Worm (Caenorhabditis elegans) whole organism, L1 larva: ENCODE measurements around the gene cyp-25A4.

Experiments
- C16A3.4 ChIP-seq: fragments of 150-350 bp; optimal IDR thresholded peaks from 2 replicates; lab custom pipeline; 2014; ENCODE audit warnings: missing biosample characterization, missing genetic modification characterization
- C34B4.2 ChIP-seq: sonication (generic microtip); optimal IDR thresholded peaks from 2 replicates; lab custom pipeline; 2017; ENCODE audit warnings: mild to moderate bottlenecking, missing genetic modification characterization, missing compliant biosample characterization
- alr-1 ChIP-seq: fragments of 200-800 bp; sonication (Bioruptor generic); optimal IDR thresholded peaks from 2 replicates; lab custom pipeline; 2018; ENCODE audit warnings: borderline replicate concordance, mild to moderate bottlenecking, missing genetic modification characterization, missing compliant biosample characterization
- ceh-63 ChIP-seq: fragments of 200-800 bp; sonication (Bioruptor generic); optimal IDR thresholded peaks from 2 replicates; lab custom pipeline; 2018; ENCODE audit warnings: mild to moderate bottlenecking, missing genetic modification characterization, missing compliant biosample characterization
- ceh-8 ChIP-seq: fragments of 200-800 bp; sonication (Bioruptor generic); optimal IDR thresholded peaks from 2 replicates; lab custom pipeline; 2018; ENCODE audit warnings: mild to moderate bottlenecking, missing genetic modification characterization, moderate library complexity, missing compliant biosample characterization
- ceh-90 ChIP-seq: sonication (generic microtip); optimal IDR thresholded peaks from 2 replicates; lab custom pipeline; 2016; ENCODE audit warnings: missing genetic modification characterization, missing compliant biosample characterization
- ces-1 ChIP-seq: fragments of 150-350 bp; optimal IDR thresholded peaks from 2 replicates; lab custom pipeline; 2014; ENCODE audit warnings: missing biosample characterization, missing genetic modification reagents, missing genetic modification characterization
- dsc-1 ChIP-seq: sonication (generic microtip); optimal IDR thresholded peaks from 2 replicates; lab custom pipeline; 2016; ENCODE audit warnings: mild to moderate bottlenecking, missing genetic modification characterization, missing compliant biosample characterization
- efl-3 ChIP-seq: fragments of 200-800 bp; sonication (Bioruptor generic); optimal IDR thresholded peaks from 2 replicates; lab custom pipeline; 2018; ENCODE audit warnings: mild to moderate bottlenecking, missing genetic modification characterization, missing compliant biosample characterization
- fkh-10 ChIP-seq: sonication (generic microtip); optimal IDR thresholded peaks from 2 replicates; lab custom pipeline; 2017; ENCODE audit warnings: missing biosample characterization, missing genetic modification reagents, missing genetic modification characterization
- fkh-8 ChIP-seq: sonication (generic microtip); optimal IDR thresholded peaks from 2 replicates; lab custom pipeline; 2016; ENCODE audit warnings: mild to moderate bottlenecking, missing genetic modification characterization, missing compliant biosample characterization
- grh-1 ChIP-seq: fragments of 200-800 bp; sonication (Bioruptor generic); IDR thresholded peaks from 2 replicates; pipeline ENCODE4 v1.3.6; 2022; ENCODE audit warnings: missing genetic modification reagents, missing genetic modification characterization, missing compliant biosample characterization
- hlh-17 ChIP-seq: fragments of 200-800 bp; sonication (Bioruptor generic); optimal IDR thresholded peaks from 2 replicates; lab custom pipeline; 2018; ENCODE audit warnings: missing genetic modification characterization, mild to moderate bottlenecking, missing compliant biosample characterization, moderate library complexity, borderline replicate concordance
- hlh-4 ChIP-seq: sonication (generic microtip); optimal IDR thresholded peaks from 2 replicates; lab custom pipeline; 2016; ENCODE audit warnings: mild to moderate bottlenecking, missing genetic modification characterization, missing compliant biosample characterization
- hpl-2 ChIP-seq: fragments of 150-350 bp; optimal IDR thresholded peaks from 2 replicates; lab custom pipeline; 2014; ENCODE audit warnings: missing biosample characterization, missing genetic modification reagents, missing genetic modification characterization
- irx-1 ChIP-seq: sonication (generic microtip); optimal IDR thresholded peaks from 2 replicates; lab custom pipeline; 2016; ENCODE audit warnings: missing genetic modification characterization, missing compliant biosample characterization
- isw-1 ChIP-seq: fragments of 200-800 bp; sonication (Bioruptor generic); IDR thresholded peaks from 2 replicates; pipeline ENCODE4 v1.3.6; 2022; ENCODE audit warnings: missing genetic modification characterization, missing compliant biosample characterization
- jun-1 ChIP-seq: fragments of 150-350 bp; optimal IDR thresholded peaks from 2 replicates; lab custom pipeline; 2014; ENCODE audit warnings: missing biosample characterization, missing genetic modification reagents, missing genetic modification characterization
- lin-14 ChIP-seq: fragments of 200-800 bp; sonication (Bioruptor generic); optimal IDR thresholded peaks from 2 replicates; lab custom pipeline; 2018; ENCODE audit warnings: mild to moderate bottlenecking, missing genetic modification characterization, moderate library complexity, missing compliant biosample characterization
- lin-35 ChIP-seq, 2 experiments: fragments of 150-350 bp; optimal IDR thresholded peaks; 2 replicates each; lab custom pipeline; 2014; ENCODE audit warnings: missing biosample characterization in 2 of 2, missing genetic modification characterization in 2 of 2, missing genetic modification reagents in 2 of 2
- lin-39 ChIP-seq: fragments of 150-350 bp; optimal IDR thresholded peaks from 2 replicates; lab custom pipeline; 2014; ENCODE audit warnings: missing biosample characterization, missing genetic modification reagents, missing genetic modification characterization
- mep-1 ChIP-seq: fragments of 150-350 bp; optimal IDR thresholded peaks from 2 replicates; lab custom pipeline; 2014; ENCODE audit warnings: missing biosample characterization, missing genetic modification characterization
- nhr-11 ChIP-seq: fragments of 150-350 bp; optimal IDR thresholded peaks from 2 replicates; lab custom pipeline; 2014; ENCODE audit warnings: missing biosample characterization, missing genetic modification characterization
- nhr-12 ChIP-seq: sonication (generic microtip); optimal IDR thresholded peaks from 2 replicates; lab custom pipeline; 2017; ENCODE audit warnings: missing biosample characterization, missing genetic modification characterization
- nhr-28 ChIP-seq: fragments of 150-350 bp; optimal IDR thresholded peaks from 2 replicates; lab custom pipeline; 2014; ENCODE audit warnings: missing biosample characterization, missing genetic modification characterization
- nhr-47 ChIP-seq: sonication (generic microtip); optimal IDR thresholded peaks from 2 replicates; lab custom pipeline; 2016; ENCODE audit warnings: mild to moderate bottlenecking, missing genetic modification characterization, moderate library complexity, missing compliant biosample characterization
- nhr-71 ChIP-seq: sonication (generic microtip); optimal IDR thresholded peaks from 2 replicates; lab custom pipeline; 2016; ENCODE audit warnings: mild to moderate bottlenecking, missing genetic modification characterization, moderate library complexity, missing compliant biosample characterization
- nhr-76 ChIP-seq: sonication (generic microtip); optimal IDR thresholded peaks from 2 replicates; lab custom pipeline; 2017; ENCODE audit warnings: missing biosample characterization, missing genetic modification characterization
- nhr-84 ChIP-seq: sonication (generic microtip); optimal IDR thresholded peaks from 2 replicates; lab custom pipeline; 2017; ENCODE audit warnings: missing biosample characterization, missing genetic modification characterization
- nhr-85 ChIP-seq: sonication (generic microtip); peaks from one replicate; lab custom pipeline; 2016; ENCODE audit warnings: missing genetic modification characterization, inconsistent platforms, missing compliant biosample characterization
- nhr-90 ChIP-seq: sonication (generic microtip); optimal IDR thresholded peaks from 2 replicates; lab custom pipeline; 2016; ENCODE audit warnings: mild to moderate bottlenecking, missing genetic modification characterization, missing compliant biosample characterization; ENCODE audit not compliant: poor library complexity
- pqm-1 ChIP-seq: sonication (generic microtip); optimal IDR thresholded peaks from 3 replicates; lab custom pipeline; 2017; ENCODE audit warnings: missing biosample characterization, missing genetic modification characterization
- snpc-4 ChIP-seq: fragments of 150-350 bp; optimal IDR thresholded peaks from 2 replicates; lab custom pipeline; 2014; ENCODE audit warnings: missing biosample characterization, missing genetic modification characterization
- snu-23 ChIP-seq: sonication (generic microtip); optimal IDR thresholded peaks from 2 replicates; lab custom pipeline; 2016; ENCODE audit warnings: missing genetic modification characterization, missing compliant biosample characterization
- sox-4 ChIP-seq: sonication (generic microtip); optimal IDR thresholded peaks from 2 replicates; lab custom pipeline; 2016; ENCODE audit warnings: missing genetic modification characterization, missing compliant biosample characterization
- sptf-1 ChIP-seq: fragments of 150-350 bp; optimal IDR thresholded peaks from 2 replicates; lab custom pipeline; 2014; ENCODE audit warnings: missing biosample characterization, missing genetic modification characterization
- swsn-7 ChIP-seq: sonication (generic microtip); optimal IDR thresholded peaks from 2 replicates; lab custom pipeline; 2016; ENCODE audit warnings: missing genetic modification characterization, missing compliant biosample characterization
- tlp-1 ChIP-seq: fragments of 150-350 bp; optimal IDR thresholded peaks from 2 replicates; lab custom pipeline; 2014; ENCODE audit warnings: missing biosample characterization, missing genetic modification characterization
- unc-130 ChIP-seq: fragments of 150-350 bp; optimal IDR thresholded peaks from 2 replicates; lab custom pipeline; 2017; ENCODE audit warnings: missing biosample characterization, missing genetic modification characterization, inconsistent platforms
- unc-30 ChIP-seq: sonication (generic microtip); optimal IDR thresholded peaks from 2 replicates; lab custom pipeline; 2017; ENCODE audit warnings: missing biosample characterization, missing genetic modification characterization
- unc-98 ChIP-seq: fragments of 200-800 bp; sonication (Bioruptor generic); IDR thresholded peaks from 2 replicates; pipeline ENCODE4 v1.3.6; 2022; ENCODE audit warnings: missing genetic modification characterization, missing compliant biosample characterization
- vab-15 ChIP-seq: sonication (generic microtip); optimal IDR thresholded peaks from 2 replicates; lab custom pipeline; 2017; ENCODE audit warnings: missing genotype, mild to moderate bottlenecking, missing genetic modification characterization, missing compliant biosample characterization
- zip-4 ChIP-seq: fragments of 200-800 bp; sonication (Bioruptor generic); optimal IDR thresholded peaks from 2 replicates; lab custom pipeline; 2018; ENCODE audit warnings: mild to moderate bottlenecking, missing genetic modification characterization, moderate library complexity, missing compliant biosample characterization
- ztf-4 ChIP-seq: fragments of 150-350 bp; optimal IDR thresholded peaks from 2 replicates; lab custom pipeline; 2014; ENCODE audit warnings: missing biosample characterization, missing genetic modification characterization

cyp-25A4 gene

ce11 chrIII:3807590-3807989, 44.3 kb downstream of the cyp-25A4 start (continued):
- TF ChIP-seq fkh-10 (GFP tag; lab: Kevin White, UChicago): no peak

- TF ChIP-seq ztf-4 (no peak), sox-4 (tag; lab: Kevin White, UChicago) (no peak), pqm-1 (no peak), efl-3 (GFP tag; lab: Kevin White, UChicago) (no peak), hlh-4 (tag; lab: Kevin White, UChicago) (no peak), ces-1 (GFP tag; lab: Kevin White, UChicago) (no peak), C34B4.2 (tag; lab: Kevin White, UChicago) (no peak), nhr-85 (no peak)
Observed at ce11 chrIII:3806883-3807282, 45.0 kb downstream of the cyp-25A4 start.

- TF ChIP-seq nhr-76 (no peak), isw-1 (GFP tag; lab: Robert Waterston, UW) (no peak), nhr-85 (peak; percentile 0), swsn-7 (tag; lab: Kevin White, UChicago) (no peak), nhr-84 (no peak), tlp-1 (tag; lab: Kevin White, UChicago) (no peak), fkh-8 (peak; percentile 76), jun-1 (tag; lab: Kevin White, UChicago) (no peak), irx-1 (tag; lab: Kevin White, UChicago) (no peak), unc-30 (tag; lab: Kevin White, UChicago) (no peak), C34B4.2 (tag; lab: Kevin White, UChicago) (no peak), nhr-47 (tag; lab: Kevin White, UChicago) (no peak), snu-23 (GFP tag; lab: Kevin White, UChicago) (no peak), nhr-90 (tag; lab: Kevin White, UChicago) (no peak), hlh-17 (GFP tag; lab: Kevin White, UChicago) (no peak), nhr-28 (tag; lab: Kevin White, UChicago) (no peak), nhr-71 (peak; percentile 18), lin-35 (GFP tag; optimal IDR thresholded peaks at IDR 0.05; lab: Kevin White, UChicago) (no peak)
Observed at ce11 chrIII:3804422-3804821, 47.5 kb downstream of the cyp-25A4 start, which contains the start of gene xbx-5. TSS of gene xbx-5 (minus strand) at chrIII:3804477.

ce11 chrIII:3803113-3803512, 48.8 kb downstream of the cyp-25A4 start:
- TF ChIP-seq ceh-63 (GFP tag; lab: Kevin White, UChicago): no peak
- no peak for TF ChIP-seq mep-1 (tag; lab: Kevin White, UChicago)
- TF ChIP-seq nhr-12 (tag; lab: Kevin White, UChicago): no peak
- TF ChIP-seq ztf-4: no peak
- no peak for TF ChIP-seq unc-30 (tag; lab: Kevin White, UChicago)
- TF ChIP-seq unc-98 (GFP tag; lab: Robert Waterston, UW): no peak
- no peak for TF ChIP-seq lin-39
- TF ChIP-seq fkh-8: no peak
- no peak for TF ChIP-seq sptf-1 (tag; lab: Kevin White, UChicago)
- TF ChIP-seq, all 84 proteins: peak for 0

ce11 chrIII:3801379-3801894, 50.4 kb downstream of the cyp-25A4 start:
- TF ChIP-seq ceh-8 (GFP tag; lab: Kevin White, UChicago) (peak; percentile 89), nhr-12 (tag; lab: Kevin White, UChicago) (peak; percentile 45), hpl-2 (GFP tag; lab: Kevin White, UChicago) (peak; percentile 87), sox-4 (tag; lab: Kevin White, UChicago) (peak; percentile 79), unc-30 (tag; lab: Kevin White, UChicago) (no peak), nhr-11 (tag; lab: Kevin White, UChicago) (peak; percentile 95), nhr-85 (peak; percentile 98), ceh-90 (tag; lab: Kevin White, UChicago) (no peak), dsc-1 (peak; percentile 90), hlh-4 (tag; lab: Kevin White, UChicago) (no peak), grh-1 (GFP tag; lab: Robert Waterston, UW) (peak; percentile 90), swsn-7 (tag; lab: Kevin White, UChicago) (peak; percentile 97), lin-14 (GFP tag; lab: Kevin White, UChicago) (peak; percentile 100), snpc-4 (tag; lab: Kevin White, UChicago) (peak; percentile 78), alr-1 (no peak), vab-15 (no peak), nhr-28 (tag; lab: Kevin White, UChicago) (peak; percentile 61), unc-130 (tag; lab: Kevin White, UChicago) (peak; percentile 91), C16A3.4 (tag; lab: Kevin White, UChicago) (peak; percentile 91), tlp-1 (tag; lab: Kevin White, UChicago) (no peak), ztf-4 (peak; percentile 97), C34B4.2 (tag; lab: Kevin White, UChicago) (no peak), pqm-1 (peak; percentile 57), zip-4 (GFP tag; lab: Kevin White, UChicago) (peak; percentile 73)
